Worm (Caenorhabditis elegans) whole organism, L2 larva: ENCODE data around the gene C48D1.1.

ENCODE experiments used
- C34F6.9 ChIP-seq: fragments of 150-350 bp; optimal IDR thresholded peaks from 2 replicates; lab custom pipeline; 2014; ENCODE audit warnings: missing biosample characterization, missing genetic modification characterization
- F13H6.1 ChIP-seq: sonication (generic microtip); optimal IDR thresholded peaks from 2 replicates; lab custom pipeline; 2016; ENCODE audit warnings: missing genetic modification characterization, missing compliant biosample characterization
- R02D3.7 ChIP-seq: fragments of 150-350 bp; optimal IDR thresholded peaks from 2 replicates; lab custom pipeline; 2014; ENCODE audit warnings: missing biosample characterization, missing genetic modification characterization
- Y55F3AM.14 ChIP-seq: fragments of 200-800 bp; sonication (Bioruptor generic); optimal IDR thresholded peaks from 2 replicates; lab custom pipeline; 2018; ENCODE audit warnings: mild to moderate bottlenecking, missing genetic modification characterization, missing compliant biosample characterization
- ama-1 ChIP-seq: fragments of 150-350 bp; optimal IDR thresholded peaks from 2 replicates; lab custom pipeline; 2018; ENCODE audit warnings: inconsistent platforms
- blmp-1 ChIP-seq: sonication (generic microtip); optimal IDR thresholded peaks from 2 replicates; lab custom pipeline; 2017; ENCODE audit warnings: missing genetic modification characterization, mild to moderate bottlenecking, missing compliant biosample characterization, antibody characterized with exemption, moderate library complexity; ENCODE audit not compliant: insufficient read depth
- ceh-16 ChIP-seq: fragments of 150-350 bp; optimal IDR thresholded peaks from 2 replicates; lab custom pipeline; 2014; ENCODE audit warnings: missing biosample characterization, missing genetic modification characterization
- ceh-82 ChIP-seq: fragments of 150-350 bp; optimal IDR thresholded peaks from 2 replicates; lab custom pipeline; 2014; ENCODE audit warnings: missing biosample characterization, missing genetic modification characterization
- crh-2 ChIP-seq: sonication (generic microtip); optimal IDR thresholded peaks from 2 replicates; lab custom pipeline; 2017; ENCODE audit warnings: missing biosample characterization, missing genetic modification characterization
- egl-27 ChIP-seq: sonication (generic microtip); optimal IDR thresholded peaks from 3 replicates; lab custom pipeline; 2017; ENCODE audit warnings: missing biosample characterization, missing genetic modification reagents, missing genetic modification characterization
- elt-1 ChIP-seq: fragments of 150-350 bp; optimal IDR thresholded peaks from 2 replicates; lab custom pipeline; 2014; ENCODE audit warnings: missing biosample characterization, missing genetic modification characterization
- elt-3 ChIP-seq: sonication (generic microtip); optimal IDR thresholded peaks from 2 replicates; lab custom pipeline; 2017; ENCODE audit warnings: missing biosample characterization, missing genetic modification characterization
- fos-1 ChIP-seq: fragments of 150-350 bp; optimal IDR thresholded peaks from 2 replicates; lab custom pipeline; 2014; ENCODE audit warnings: missing biosample characterization, missing genetic modification characterization
- gmeb-1 ChIP-seq: fragments of 150-350 bp; optimal IDR thresholded peaks from 2 replicates; lab custom pipeline; 2014; ENCODE audit warnings: missing biosample characterization, missing genetic modification characterization
- lin-11 ChIP-seq: fragments of 150-350 bp; sonication (generic microtip); optimal IDR thresholded peaks from 2 replicates; lab custom pipeline; 2014; ENCODE audit warnings: missing biosample characterization, missing genetic modification characterization, inconsistent platforms, mixed read lengths
- lin-13 ChIP-seq: fragments of 150-350 bp; optimal IDR thresholded peaks from 2 replicates; lab custom pipeline; 2014; ENCODE audit warnings: missing biosample characterization, missing genetic modification reagents, missing genetic modification characterization
- lin-39 ChIP-seq: fragments of 150-350 bp; optimal IDR thresholded peaks from 2 replicates; lab custom pipeline; 2014; ENCODE audit warnings: missing biosample characterization, missing genetic modification reagents, missing genetic modification characterization
- lsy-2 ChIP-seq, 2 experiments: fragments of 150-350 bp in 1 of 2; sonication (generic microtip) in 1 of 2; optimal IDR thresholded peaks; 2 replicates each; lab custom pipeline; 2014 to 2017; ENCODE audit warnings: missing biosample characterization in 2 of 2, missing genetic modification characterization in 2 of 2
- mab-5 ChIP-seq: fragments of 150-350 bp; optimal IDR thresholded peaks from 2 replicates; lab custom pipeline; 2014; ENCODE audit warnings: missing biosample characterization, missing genetic modification characterization
- mbf-1 ChIP-seq: sonication (generic microtip); optimal IDR thresholded peaks from 2 replicates; lab custom pipeline; 2017; ENCODE audit warnings: missing biosample characterization, missing genetic modification characterization
- nhr-10 ChIP-seq: sonication (generic microtip); optimal IDR thresholded peaks from 2 replicates; lab custom pipeline; 2017; ENCODE audit warnings: missing biosample characterization, missing genetic modification characterization
- nhr-11 ChIP-seq: fragments of 150-350 bp; optimal IDR thresholded peaks from 2 replicates; lab custom pipeline; 2014; ENCODE audit warnings: missing biosample characterization, missing genetic modification characterization
- nhr-12 ChIP-seq: fragments of 150-350 bp; optimal IDR thresholded peaks from 2 replicates; lab custom pipeline; 2014; ENCODE audit warnings: missing biosample characterization, missing genetic modification characterization
- nhr-129 ChIP-seq: fragments of 150-350 bp; optimal IDR thresholded peaks from 2 replicates; lab custom pipeline; 2014; ENCODE audit warnings: missing biosample characterization, missing genetic modification characterization
- nhr-25 ChIP-seq: fragments of 150-350 bp; sonication (generic microtip); optimal IDR thresholded peaks from 3 replicates; lab custom pipeline; 2014; ENCODE audit warnings: missing biosample characterization, missing genetic modification characterization
- nhr-77 ChIP-seq: fragments of 150-350 bp; optimal IDR thresholded peaks from 2 replicates; lab custom pipeline; 2014; ENCODE audit warnings: missing biosample characterization, missing genetic modification characterization
- peb-1 ChIP-seq: fragments of 150-350 bp; optimal IDR thresholded peaks from 2 replicates; lab custom pipeline; 2014; ENCODE audit warnings: missing biosample characterization, missing genetic modification characterization
- skn-1 ChIP-seq: sonication (generic microtip); optimal IDR thresholded peaks from 2 replicates; lab custom pipeline; 2017; ENCODE audit warnings: missing biosample characterization, missing genetic modification characterization
- sma-9 ChIP-seq, 2 experiments: fragments of 150-350 bp in 1 of 2; sonication (generic microtip) in 1 of 2; optimal IDR thresholded peaks; 2 replicates each; lab custom pipeline; 2014 to 2016; ENCODE audit warnings: missing genetic modification characterization in 2 of 2, mild to moderate bottlenecking in 1 of 2, missing biosample characterization in 1 of 2, missing compliant biosample characterization in 1 of 2, missing genetic modification reagents in 1 of 2, moderate library complexity in 1 of 2
- snpc-4 ChIP-seq: fragments of 150-350 bp; optimal IDR thresholded peaks from 2 replicates; lab custom pipeline; 2014; ENCODE audit warnings: missing biosample characterization, missing genetic modification characterization
- unc-55 ChIP-seq: fragments of 150-350 bp; sonication (generic microtip); optimal IDR thresholded peaks from 3 replicates; lab custom pipeline; 2014; ENCODE audit warnings: missing biosample characterization, missing genetic modification reagents, missing genetic modification characterization
- ztf-11 ChIP-seq: sonication (generic microtip); optimal IDR thresholded peaks from 2 replicates; lab custom pipeline; 2017; ENCODE audit warnings: missing biosample characterization, missing genetic modification characterization
- ztf-4 ChIP-seq: fragments of 150-350 bp; optimal IDR thresholded peaks from 2 replicates; lab custom pipeline; 2014; ENCODE audit warnings: missing biosample characterization, missing genetic modification characterization

The C48D1.1 gene

ce11 chrIV:13209566-13209965 lies 12.4 kb upstream of the C48D1.1 start, which contains the start of gene C48D1.9:
C48D1.9 (minus strand) TSS chrIV:13209666.
- TF ChIP-seq nhr-129 = no peak
- TF ChIP-seq nhr-25 (tag; lab: Kevin White, UChicago) = no peak
- TF ChIP-seq skn-1 (tag; lab: Kevin White, UChicago) = no peak
- TF ChIP-seq lsy-2 (tag; optimal IDR thresholded peaks at IDR 0.05; lab: Kevin White, UChicago) = no peak

- no peak for TF ChIP-seq ztf-11
- no peak for TF ChIP-seq mbf-1 (tag; lab: Kevin White, UChicago)
- peak; percentile 50 for TF ChIP-seq unc-55 (GFP tag; lab: Kevin White, UChicago)
- peak; percentile 7 for TF ChIP-seq fos-1 (tag; lab: Kevin White, UChicago)
- no peak for TF ChIP-seq ceh-16 (tag; lab: Kevin White, UChicago)
- TF ChIP-seq lsy-2 (tag; optimal IDR thresholded peaks at IDR 0.05; lab: Kevin White, UChicago) = peak in 1 of 2 experiments; percentile 45
- TF ChIP-seq ceh-82 (tag; lab: Kevin White, UChicago) = no peak
- no peak for TF ChIP-seq nhr-11 (tag; lab: Kevin White, UChicago)
- TF ChIP-seq ztf-4 (tag; lab: Kevin White, UChicago) = no peak
- TF ChIP-seq gmeb-1 (tag; lab: Kevin White, UChicago) = peak; percentile 65
- no peak for TF ChIP-seq skn-1 (tag; lab: Kevin White, UChicago)
- no peak for TF ChIP-seq nhr-12 (tag; lab: Kevin White, UChicago)
- TF ChIP-seq C34F6.9 (tag; lab: Kevin White, UChicago) = peak; percentile 38
- peak; percentile 84 for TF ChIP-seq nhr-129
- TF ChIP-seq, all 48 proteins: peak for 6
Observed at ce11 chrIV:13205891-13206290, 8.7 kb upstream of the C48D1.1 start.

ce11 chrIV:13204037-13204436 lies 6.9 kb upstream of the C48D1.1 start, which contains the start of gene ced-3:
ced-3 (minus strand) TSS chrIV:13204137.
- TF ChIP-seq elt-3 (tag; lab: Kevin White, UChicago) (no peak), blmp-1 (tag; lab: Kevin White, UChicago) (no peak), F13H6.1 (tag; lab: Kevin White, UChicago) (no peak), ama-1 (lab: Kevin White, UChicago) (no peak), ceh-82 (tag; lab: Kevin White, UChicago) (no peak), peb-1 (tag; lab: Kevin White, UChicago) (no peak), nhr-77 (no peak), nhr-10 (tag; lab: Kevin White, UChicago) (no peak), egl-27 (tag; lab: Kevin White, UChicago) (no peak), nhr-11 (tag; lab: Kevin White, UChicago) (no peak), snpc-4 (tag; lab: Kevin White, UChicago) (no peak)

ce11 chrIV:13193239-13193638 lies 3.9 kb downstream of the C48D1.1 start, which contains the start of gene F58D2.5:
F58D2.5 (minus strand) TSS chrIV:13193339.
- TF ChIP-seq lin-13 (GFP tag; lab: Kevin White, UChicago) (no peak), ama-1 (lab: Kevin White, UChicago) (no peak), nhr-12 (tag; lab: Kevin White, UChicago) (no peak), gmeb-1 (tag; lab: Kevin White, UChicago) (no peak), R02D3.7 (no peak), peb-1 (tag; lab: Kevin White, UChicago) (no peak), crh-2 (tag; lab: Kevin White, UChicago) (no peak), mab-5 (tag; lab: Kevin White, UChicago) (no peak), sma-9 (GFP tag; optimal IDR thresholded peaks at IDR 0.05; lab: Kevin White, UChicago) (no peak), sma-9 (tag; optimal IDR thresholded peaks at IDR 0.05; lab: Kevin White, UChicago) (no peak), lin-11 (no peak), ztf-4 (tag; lab: Kevin White, UChicago) (no peak), F13H6.1 (tag; lab: Kevin White, UChicago) (no peak), Y55F3AM.14 (no peak), nhr-77 (no peak), snpc-4 (tag; lab: Kevin White, UChicago) (no peak), unc-55 (GFP tag; lab: Kevin White, UChicago) (no peak)

ce11 chrIV:13190075-13190474 lies 7.1 kb downstream of the C48D1.1 start:
- no peak for TF ChIP-seq F13H6.1 (tag; lab: Kevin White, UChicago)
- TF ChIP-seq gmeb-1 (tag; lab: Kevin White, UChicago) = no peak
- TF ChIP-seq sma-9 (GFP tag; optimal IDR thresholded peaks at IDR 0.05; lab: Kevin White, UChicago) = no peak
- no peak for TF ChIP-seq sma-9 (tag; optimal IDR thresholded peaks at IDR 0.05; lab: Kevin White, UChicago)
- TF ChIP-seq lin-39 (tag; lab: Kevin White, UChicago) = no peak
- TF ChIP-seq nhr-11 (tag; lab: Kevin White, UChicago) = no peak
- no peak for TF ChIP-seq elt-1 (tag; lab: Kevin White, UChicago)
- TF ChIP-seq R02D3.7 = no peak
- no peak for TF ChIP-seq lin-11
- no peak for TF ChIP-seq skn-1 (tag; lab: Kevin White, UChicago)
